Worm (Caenorhabditis elegans) whole organism, L2 larva: Measurements from ENCODE around the gene dnj-5.

ENCODE experiments used
- fos-1 ChIP-seq: fragments of 150-350 bp; optimal IDR thresholded peaks from 2 replicates; lab custom pipeline; 2014; ENCODE audit warnings: missing biosample characterization, missing genetic modification characterization
- nhr-11 ChIP-seq: fragments of 150-350 bp; optimal IDR thresholded peaks from 2 replicates; lab custom pipeline; 2014; ENCODE audit warnings: missing biosample characterization, missing genetic modification characterization
- nhr-12 ChIP-seq: fragments of 150-350 bp; optimal IDR thresholded peaks from 2 replicates; lab custom pipeline; 2014; ENCODE audit warnings: missing biosample characterization, missing genetic modification characterization
- nhr-237 ChIP-seq: fragments of 150-350 bp; optimal IDR thresholded peaks from 2 replicates; lab custom pipeline; 2014; ENCODE audit warnings: missing biosample characterization, missing genetic modification characterization
- unc-55 ChIP-seq: fragments of 150-350 bp; sonication (generic microtip); optimal IDR thresholded peaks from 3 replicates; lab custom pipeline; 2014; ENCODE audit warnings: missing biosample characterization, missing genetic modification reagents, missing genetic modification characterization

- TF ChIP-seq unc-55 (GFP tag; lab: Kevin White, UChicago): no peak
- no peak for TF ChIP-seq nhr-11 (tag; lab: Kevin White, UChicago)
- TF ChIP-seq fos-1: no peak
- no peak for TF ChIP-seq nhr-12
- no peak for TF ChIP-seq nhr-237 (tag; lab: Kevin White, UChicago)
Observed at ce11 chrII:6872493-6872892, 14.4 kb upstream of the dnj-5 start, which contains the start of gene C44B7.5.
